Worm (Caenorhabditis elegans): ENCODE measurements around the gene F25H9.7.

Gene F25H9.7

ce11 chrV:13432364-13432763, 35.8 kb upstream of the F25H9.7 start, which contains the start of gene srd-17:
srd-17 (minus strand) TSS chrV:13432714.
- TF ChIP-seq zip-5 (tag; optimal IDR thresholded peaks at IDR 0.05) = no peak
- no peak for TF ChIP-seq T23F11.4 (GFP tag; optimal IDR thresholded peaks at IDR 0.05)
- no peak for TF ChIP-seq fax-1 (tag; optimal IDR thresholded peaks at IDR 0.05)
- TF ChIP-seq npax-4 (tag; optimal IDR thresholded peaks at IDR 0.05) = no peak
- no peak for TF ChIP-seq syd-9 (tag; optimal IDR thresholded peaks at IDR 0.05)
- no peak for TF ChIP-seq madf-2 (tag; optimal IDR thresholded peaks at IDR 0.05)
- no peak for TF ChIP-seq nhr-232 (tag; optimal IDR thresholded peaks at IDR 0.05)
- TF ChIP-seq rnt-1 (tag; optimal IDR thresholded peaks at IDR 0.05) = no peak
- no peak for TF ChIP-seq nhr-11 (tag; optimal IDR thresholded peaks at IDR 0.05)
- TF ChIP-seq pat-9 (tag; optimal IDR thresholded peaks at IDR 0.05) = no peak
- TF ChIP-seq K09A11.1 (tag; optimal IDR thresholded peaks at IDR 0.05; ENCODE audit: insufficient read depth) = no peak
- TF ChIP-seq hlh-6 (tag; optimal IDR thresholded peaks at IDR 0.05) = no peak

- no peak for TF ChIP-seq pha-4 (tag; optimal IDR thresholded peaks at IDR 0.05)
- no peak for TF ChIP-seq npax-4 (tag; optimal IDR thresholded peaks at IDR 0.05)
- peak; percentile 85 for TF ChIP-seq nfya-1 (tag; optimal IDR thresholded peaks at IDR 0.05)
- TF ChIP-seq ets-4 (tag; optimal IDR thresholded peaks at IDR 0.05) = no peak
- TF ChIP-seq che-1 (tag; optimal IDR thresholded peaks at IDR 0.05) = no peak
Measured at ce11 chrV:13437473-13438074, 30.6 kb upstream of the F25H9.7 start, which contains the start of gene mes-4. mes-4 (minus strand) TSS chrV:13437545.

- no peak for TF ChIP-seq fkh-10 (GFP tag; optimal IDR thresholded peaks at IDR 0.05)
- TF ChIP-seq dmd-4 (tag; optimal IDR thresholded peaks at IDR 0.05; ENCODE audit: borderline replicate concordance) = no peak
- no peak for TF ChIP-seq hlh-6 (tag; optimal IDR thresholded peaks at IDR 0.05)
- TF ChIP-seq ref-2 (tag; optimal IDR thresholded peaks at IDR 0.05) = no peak
- no peak for TF ChIP-seq unc-55 (GFP tag; optimal IDR thresholded peaks at IDR 0.05)
- TF ChIP-seq ceh-2 (tag; optimal IDR thresholded peaks at IDR 0.05) = no peak
Measured at ce11 chrV:13441661-13442060, 26.5 kb upstream of the F25H9.7 start, which contains the start of gene col-162. col-162 (plus strand) TSS chrV:13441961.

- TF ChIP-seq lin-11 (tag; optimal IDR thresholded peaks at IDR 0.05) (no peak), pax-1 (tag; optimal IDR thresholded peaks at IDR 0.05) (no peak), ceh-19 (GFP tag; optimal IDR thresholded peaks at IDR 0.05) (no peak), ahr-1 (tag; optimal IDR thresholded peaks at IDR 0.05) (no peak), pqm-1 (tag; optimal IDR thresholded peaks at IDR 0.05) (no peak), ceh-22 (tag; optimal IDR thresholded peaks at IDR 0.05) (no peak), che-1 (tag; optimal IDR thresholded peaks at IDR 0.05) (no peak), sdc-2 (tag; optimal IDR thresholded peaks at IDR 0.05) (no peak), unc-86 (tag; optimal IDR thresholded peaks at IDR 0.05) (no peak), eyg-1 (tag; optimal IDR thresholded peaks at IDR 0.05) (no peak), gmeb-2 (tag; optimal IDR thresholded peaks at IDR 0.05) (no peak), hlh-15 (tag; optimal IDR thresholded peaks at IDR 0.05) (no peak), ceh-6 (GFP tag; optimal IDR thresholded peaks at IDR 0.05) (no peak), rnt-1 (tag; optimal IDR thresholded peaks at IDR 0.05) (no peak), fkh-10 (GFP tag; optimal IDR thresholded peaks at IDR 0.05) (no peak), Y22D7AL.16 (tag; optimal IDR thresholded peaks at IDR 0.05) (no peak), nhr-232 (tag; optimal IDR thresholded peaks at IDR 0.05) (no peak), ceh-48 (tag; optimal IDR thresholded peaks at IDR 0.05) (no peak), K02D7.2 (tag; optimal IDR thresholded peaks at IDR 0.05) (no peak), unc-3 (GFP tag; conservative IDR thresholded peaks at IDR 0.05) (no peak), unc-3 (tag; optimal IDR thresholded peaks at IDR 0.05) (no peak)
Measured at ce11 chrV:13442819-13443218, 25.4 kb upstream of the F25H9.7 start.

All from whole organism, late embryonic.